In genomic region chrIII:891014-891413, ce11 we compare ENCODE assay signal across 4 worm cellular contexts.
TF ChIP-seq lines count a peak whose summit lies in the region.

TSS of gene T24C4.10 (minus strand) at chrIII:891243.

TF ChIP-seq in whole organism, L2 larva, 48 proteins besides CTCF, POLR2A, EP300 and RAD21:
- TF ChIP-seq fos-1 (tag; optimal IDR thresholded peaks at IDR 0.05; lab: Kevin White, UChicago) (peak; percentile 71), gmeb-1 (tag; optimal IDR thresholded peaks at IDR 0.05; lab: Kevin White, UChicago) (no peak), zag-1 (tag; optimal IDR thresholded peaks at IDR 0.05; lab: Kevin White, UChicago) (no peak)

TF ChIP-seq in whole organism, L3 larva, 47 proteins besides CTCF, POLR2A, EP300 and RAD21:
- TF ChIP-seq egl-5 (tag; optimal IDR thresholded peaks at IDR 0.05; lab: Kevin White, UChicago) (no peak), fkh-2 (tag; optimal IDR thresholded peaks at IDR 0.05; lab: Kevin White, UChicago) (no peak), ztf-11 (tag; optimal IDR thresholded peaks at IDR 0.05; lab: Kevin White, UChicago) (no peak), R02D3.7 (tag; optimal IDR thresholded peaks at IDR 0.05; lab: Kevin White, UChicago) (no peak), ZK546.5 (tag; optimal IDR thresholded peaks at IDR 0.05; lab: Kevin White, UChicago) (no peak), pqm-1 (tag; optimal IDR thresholded peaks at IDR 0.05; lab: Kevin White, UChicago) (peak; percentile 48), elt-2 (tag; optimal IDR thresholded peaks at IDR 0.05; lab: Kevin White, UChicago) (peak; percentile 62), ama-1 (optimal IDR thresholded peaks at IDR 0.05; lab: Kevin White, UChicago) (no peak), ceh-9 (tag; optimal IDR thresholded peaks at IDR 0.05; lab: Kevin White, UChicago) (no peak), elt-3 (tag; optimal IDR thresholded peaks at IDR 0.05; lab: Kevin White, UChicago) (no peak), ceh-28 (tag; optimal IDR thresholded peaks at IDR 0.05; lab: Kevin White, UChicago) (no peak), tbx-2 (tag; optimal IDR thresholded peaks at IDR 0.05; lab: Kevin White, UChicago) (no peak), nhr-67 (tag; optimal IDR thresholded peaks at IDR 0.05; lab: Kevin White, UChicago) (no peak), elt-1 (tag; optimal IDR thresholded peaks at IDR 0.05; lab: Kevin White, UChicago) (no peak), hmg-11 (tag; optimal IDR thresholded peaks at IDR 0.05; lab: Kevin White, UChicago) (no peak), lin-39 (tag; optimal IDR thresholded peaks at IDR 0.05; lab: Kevin White, UChicago) (no peak)

TF ChIP-seq in whole organism, L4 larva, 104 proteins besides CTCF, POLR2A, EP300 and RAD21:
- no peak for TF ChIP-seq zip-2 (tag; optimal IDR thresholded peaks at IDR 0.05; lab: Kevin White, UChicago)
- no peak for TF ChIP-seq zag-1 (tag; optimal IDR thresholded peaks at IDR 0.05; lab: Kevin White, UChicago)
- peak; percentile 45; the same call in 1 of the 2 replicates for TF ChIP-seq dmd-6 (GFP tag; IDR thresholded peaks at IDR 0.05; lab: Robert Waterston, UW)
- TF ChIP-seq lir-3 (tag; optimal IDR thresholded peaks at IDR 0.05; lab: Kevin White, UChicago): no peak
- TF ChIP-seq hlh-11 (tag; optimal IDR thresholded peaks at IDR 0.05; lab: Kevin White, UChicago): peak; percentile 35
- peak; percentile 36 for TF ChIP-seq nhr-77 (tag; optimal IDR thresholded peaks at IDR 0.05; lab: Kevin White, UChicago)
- TF ChIP-seq pqm-1 (tag; optimal IDR thresholded peaks at IDR 0.05; lab: Kevin White, UChicago): peak; percentile 87
- TF ChIP-seq daf-16 (GFP tag; optimal IDR thresholded peaks at IDR 0.05; lab: Kevin White, UChicago): no peak
- peak; percentile 45 for TF ChIP-seq daf-16 (tag; optimal IDR thresholded peaks at IDR 0.05; lab: Kevin White, UChicago)
- TF ChIP-seq lim-7 (GFP tag; IDR thresholded peaks at IDR 0.05; lab: Robert Waterston, UW): no peak
- TF ChIP-seq attf-4 (tag; optimal IDR thresholded peaks at IDR 0.05; lab: Kevin White, UChicago): no peak
- no peak for TF ChIP-seq F10B5.3 (tag; optimal IDR thresholded peaks at IDR 0.05; lab: Kevin White, UChicago)
- TF ChIP-seq daf-8 (GFP tag; IDR thresholded peaks at IDR 0.05; lab: Robert Waterston, UW): no peak
- no peak for TF ChIP-seq ctbp-1 (GFP tag; IDR thresholded peaks at IDR 0.05; lab: Robert Waterston, UW)
- no peak for TF ChIP-seq vab-7 (GFP tag; IDR thresholded peaks at IDR 0.05; lab: Robert Waterston, UW)
- no peak for TF ChIP-seq R02D3.7 (tag; optimal IDR thresholded peaks at IDR 0.05; lab: Kevin White, UChicago)
- no peak for TF ChIP-seq ceh-44 (GFP tag; IDR thresholded peaks at IDR 0.05; lab: Robert Waterston, UW)
- TF ChIP-seq nhr-42 (GFP tag; IDR thresholded peaks at IDR 0.05; lab: Robert Waterston, UW): no peak
- peak; percentile 61; the same call in 1 of the 2 replicates for TF ChIP-seq php-3 (GFP tag; IDR thresholded peaks at IDR 0.05; lab: Robert Waterston, UW)
- TF ChIP-seq F37D6.2 (tag; optimal IDR thresholded peaks at IDR 0.05; lab: Kevin White, UChicago): no peak
- no peak for TF ChIP-seq lin-38 (GFP tag; IDR thresholded peaks at IDR 0.05; lab: Robert Waterston, UW)
- TF ChIP-seq nhr-28 (tag; optimal IDR thresholded peaks at IDR 0.05; lab: Kevin White, UChicago): peak; percentile 45
- TF ChIP-seq arid-1 (GFP tag; conservative IDR thresholded peaks at IDR 0.05; lab: Robert Waterston, UW): no peak
- TF ChIP-seq dve-1 (tag; optimal IDR thresholded peaks at IDR 0.05; lab: Kevin White, UChicago; ENCODE audit: insufficient read depth): peak; percentile 36
- TF ChIP-seq nhr-111 (GFP tag; optimal IDR thresholded peaks at IDR 0.05; lab: Kevin White, UChicago): no peak
- no peak for TF ChIP-seq aha-1 (tag; lab: Kevin White, UChicago)
- no peak for TF ChIP-seq nhr-10 (tag; optimal IDR thresholded peaks at IDR 0.05; lab: Kevin White, UChicago)

TF ChIP-seq in whole organism, young adult, 124 proteins besides CTCF, POLR2A, EP300 and RAD21:
- TF ChIP-seq snpc-3.4 (tag; optimal IDR thresholded peaks at IDR 0.05; lab: Kevin White, UChicago): peak; percentile 27
- no peak for TF ChIP-seq F57A8.1 (GFP tag; optimal IDR thresholded peaks at IDR 0.05; lab: Kevin White, UChicago)
- peak; percentile 76 for TF ChIP-seq nhr-80 (tag; optimal IDR thresholded peaks at IDR 0.05; lab: Kevin White, UChicago)
- no peak for TF ChIP-seq Y79H2A.3 (GFP tag; conservative IDR thresholded peaks at IDR 0.05; lab: Robert Waterston, UW)
- no peak for TF ChIP-seq ekl-4 (GFP tag; IDR thresholded peaks at IDR 0.05; lab: Robert Waterston, UW)
